Worm (Caenorhabditis elegans) whole organism, L2 larva: Measurements from ENCODE around the gene unc-97.

Experiments used
- F13H6.1 ChIP-seq: sonication (generic microtip); optimal IDR thresholded peaks from 2 replicates; lab custom pipeline; 2016; ENCODE audit warnings: missing genetic modification characterization, missing compliant biosample characterization
- ZK546.5 ChIP-seq: sonication (generic microtip); optimal IDR thresholded peaks from 2 replicates; lab custom pipeline; 2017; ENCODE audit warnings: missing biosample characterization, missing genetic modification characterization
- alr-1 ChIP-seq: fragments of 150-350 bp; optimal IDR thresholded peaks from 2 replicates; lab custom pipeline; 2014; ENCODE audit warnings: missing biosample characterization, missing genetic modification characterization
- aly-2 ChIP-seq: fragments of 150-350 bp; optimal IDR thresholded peaks from 2 replicates; lab custom pipeline; 2014; ENCODE audit warnings: missing biosample characterization, missing genetic modification characterization
- ceh-16 ChIP-seq: fragments of 150-350 bp; optimal IDR thresholded peaks from 2 replicates; lab custom pipeline; 2014; ENCODE audit warnings: missing biosample characterization, missing genetic modification characterization
- dmd-4 ChIP-seq: sonication (generic microtip); optimal IDR thresholded peaks from 2 replicates; lab custom pipeline; 2017; ENCODE audit warnings: missing biosample characterization, missing genetic modification characterization
- elt-1 ChIP-seq: fragments of 150-350 bp; optimal IDR thresholded peaks from 2 replicates; lab custom pipeline; 2014; ENCODE audit warnings: missing biosample characterization, missing genetic modification characterization
- gmeb-1 ChIP-seq: fragments of 150-350 bp; optimal IDR thresholded peaks from 2 replicates; lab custom pipeline; 2014; ENCODE audit warnings: missing biosample characterization, missing genetic modification characterization
- lin-11 ChIP-seq: fragments of 150-350 bp; sonication (generic microtip); optimal IDR thresholded peaks from 2 replicates; lab custom pipeline; 2014; ENCODE audit warnings: missing biosample characterization, missing genetic modification characterization, inconsistent platforms, mixed read lengths
- lin-13 ChIP-seq: fragments of 150-350 bp; optimal IDR thresholded peaks from 2 replicates; lab custom pipeline; 2014; ENCODE audit warnings: missing biosample characterization, missing genetic modification reagents, missing genetic modification characterization
- lsy-2 ChIP-seq, 2 experiments: fragments of 150-350 bp in 1 of 2; sonication (generic microtip) in 1 of 2; optimal IDR thresholded peaks; 2 replicates each; lab custom pipeline; 2014 to 2017; ENCODE audit warnings: missing biosample characterization in 2 of 2, missing genetic modification characterization in 2 of 2
- mab-5 ChIP-seq: fragments of 150-350 bp; optimal IDR thresholded peaks from 2 replicates; lab custom pipeline; 2014; ENCODE audit warnings: missing biosample characterization, missing genetic modification characterization
- mbf-1 ChIP-seq: sonication (generic microtip); optimal IDR thresholded peaks from 2 replicates; lab custom pipeline; 2017; ENCODE audit warnings: missing biosample characterization, missing genetic modification characterization
- mdl-1 ChIP-seq, 2 experiments: fragments of 150-350 bp in 1 of 2; sonication (generic microtip) in 1 of 2; optimal IDR thresholded peaks; 2 replicates each; lab custom pipeline; 2017; ENCODE audit warnings: missing biosample characterization in 2 of 2, missing genetic modification characterization in 2 of 2
- nhr-10 ChIP-seq: sonication (generic microtip); optimal IDR thresholded peaks from 2 replicates; lab custom pipeline; 2017; ENCODE audit warnings: missing biosample characterization, missing genetic modification characterization
- nhr-11 ChIP-seq: fragments of 150-350 bp; optimal IDR thresholded peaks from 2 replicates; lab custom pipeline; 2014; ENCODE audit warnings: missing biosample characterization, missing genetic modification characterization
- nhr-12 ChIP-seq: fragments of 150-350 bp; optimal IDR thresholded peaks from 2 replicates; lab custom pipeline; 2014; ENCODE audit warnings: missing biosample characterization, missing genetic modification characterization
- nhr-129 ChIP-seq: fragments of 150-350 bp; optimal IDR thresholded peaks from 2 replicates; lab custom pipeline; 2014; ENCODE audit warnings: missing biosample characterization, missing genetic modification characterization
- nhr-23 ChIP-seq: fragments of 150-350 bp; optimal IDR thresholded peaks from 2 replicates; lab custom pipeline; 2014; ENCODE audit warnings: missing biosample characterization, missing genetic modification reagents, missing genetic modification characterization
- nhr-237 ChIP-seq: fragments of 150-350 bp; optimal IDR thresholded peaks from 2 replicates; lab custom pipeline; 2014; ENCODE audit warnings: missing biosample characterization, missing genetic modification characterization
- nhr-6 ChIP-seq: fragments of 150-350 bp; optimal IDR thresholded peaks from 2 replicates; lab custom pipeline; 2014; ENCODE audit warnings: missing biosample characterization, missing genetic modification characterization
- nhr-77 ChIP-seq: fragments of 150-350 bp; optimal IDR thresholded peaks from 2 replicates; lab custom pipeline; 2014; ENCODE audit warnings: missing biosample characterization, missing genetic modification characterization
- skn-1 ChIP-seq: sonication (generic microtip); optimal IDR thresholded peaks from 2 replicates; lab custom pipeline; 2017; ENCODE audit warnings: missing biosample characterization, missing genetic modification characterization
- unc-39 ChIP-seq: fragments of 150-350 bp; optimal IDR thresholded peaks from 2 replicates; lab custom pipeline; 2014; ENCODE audit warnings: missing biosample characterization, missing genetic modification characterization
- unc-55 ChIP-seq: fragments of 150-350 bp; sonication (generic microtip); optimal IDR thresholded peaks from 3 replicates; lab custom pipeline; 2014; ENCODE audit warnings: missing biosample characterization, missing genetic modification reagents, missing genetic modification characterization
- zag-1 ChIP-seq: fragments of 150-350 bp; optimal IDR thresholded peaks from 2 replicates; lab custom pipeline; 2014; ENCODE audit warnings: missing biosample characterization, missing genetic modification characterization
- ztf-1 ChIP-seq: fragments of 200-800 bp; sonication (Bioruptor generic); conservative IDR thresholded peaks from 2 replicates; pipeline ENCODE4 v1.3.6; 2022; ENCODE audit warnings: missing genetic modification characterization, missing compliant biosample characterization
- ztf-11 ChIP-seq: sonication (generic microtip); optimal IDR thresholded peaks from 2 replicates; lab custom pipeline; 2017; ENCODE audit warnings: missing biosample characterization, missing genetic modification characterization
- ztf-4 ChIP-seq: fragments of 150-350 bp; optimal IDR thresholded peaks from 2 replicates; lab custom pipeline; 2014; ENCODE audit warnings: missing biosample characterization, missing genetic modification characterization

unc-97 gene

ce11 chrX:5592517-5593183, at the start of gene unc-97:
Gene unc-97, plus strand, starts transcription at chrX:5593133.
- TF ChIP-seq nhr-6 (tag; lab: Kevin White, UChicago) (no peak), ztf-1 (GFP tag; lab: Robert Waterston, UW) (no peak), nhr-129 (peak; percentile 36), F13H6.1 (no peak), unc-39 (tag; lab: Kevin White, UChicago) (no peak), aly-2 (tag; lab: Kevin White, UChicago) (no peak), lin-11 (tag; lab: Kevin White, UChicago) (no peak), skn-1 (tag; lab: Kevin White, UChicago) (no peak)

- TF ChIP-seq nhr-11 (tag; lab: Kevin White, UChicago) (no peak), nhr-6 (tag; lab: Kevin White, UChicago) (no peak), ztf-11 (no peak), ztf-4 (no peak)
These were observed 49.3 kb upstream of the unc-97 start, which contains the start of gene C54G7.1 for ce11 chrX:5543651-5544050. Gene C54G7.1, plus strand, starts transcription at chrX:5543951.

DNA sequence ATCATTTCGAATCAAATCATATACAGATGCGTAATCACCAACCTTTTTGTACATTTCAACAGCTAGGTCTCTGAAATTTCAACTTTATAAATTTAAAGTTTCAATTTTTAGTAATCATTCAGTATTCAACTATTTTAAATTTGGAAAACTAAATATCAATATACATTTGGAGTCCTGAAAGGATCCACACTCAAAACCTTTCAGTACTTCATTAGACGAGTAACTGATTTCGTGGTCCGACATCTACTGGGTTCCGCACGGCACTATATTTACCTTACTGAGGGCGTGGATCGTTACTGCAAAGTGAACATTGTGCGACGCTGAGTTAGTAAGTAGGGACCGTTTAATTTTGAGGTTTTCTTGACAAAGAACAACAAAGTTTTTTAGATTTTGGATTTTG, 45.1 kb upstream of the unc-97 start:
- TF ChIP-seq F13H6.1: no peak
- TF ChIP-seq unc-39 (tag; lab: Kevin White, UChicago): no peak
- no peak for TF ChIP-seq alr-1
- no peak for TF ChIP-seq ZK546.5
- no peak for TF ChIP-seq lsy-2 (tag; optimal IDR thresholded peaks at IDR 0.05; lab: Kevin White, UChicago)
- TF ChIP-seq nhr-237 (tag; lab: Kevin White, UChicago): no peak
- no peak for TF ChIP-seq nhr-12 (tag; lab: Kevin White, UChicago)
- no peak for TF ChIP-seq ceh-16 (tag; lab: Kevin White, UChicago)
- TF ChIP-seq gmeb-1 (tag; lab: Kevin White, UChicago): no peak

- TF ChIP-seq mbf-1 (tag; lab: Kevin White, UChicago) (no peak), mab-5 (no peak), nhr-12 (tag; lab: Kevin White, UChicago) (no peak), nhr-10 (no peak), lin-11 (tag; lab: Kevin White, UChicago) (peak; percentile 6)
These were observed 40.3 kb upstream of the unc-97 start, which contains the start of gene ifta-1 for ce11 chrX:5552652-5553051. Gene ifta-1, minus strand, starts transcription at chrX:5552752.

- TF ChIP-seq nhr-23 (tag; lab: Kevin White, UChicago): no peak
- no peak for TF ChIP-seq unc-55 (GFP tag; lab: Kevin White, UChicago)
- TF ChIP-seq nhr-129: no peak
- no peak for TF ChIP-seq ztf-1 (GFP tag; lab: Robert Waterston, UW)
- TF ChIP-seq unc-39 (tag; lab: Kevin White, UChicago): no peak
- TF ChIP-seq nhr-10: no peak
- no peak for TF ChIP-seq lsy-2 (tag; optimal IDR thresholded peaks at IDR 0.05; lab: Kevin White, UChicago)
- no peak for TF ChIP-seq nhr-11 (tag; lab: Kevin White, UChicago)
- no peak for TF ChIP-seq nhr-6 (tag; lab: Kevin White, UChicago)
- no peak for TF ChIP-seq elt-1 (tag; lab: Kevin White, UChicago)
- TF ChIP-seq skn-1 (tag; lab: Kevin White, UChicago): no peak
- no peak for TF ChIP-seq zag-1 (tag; lab: Kevin White, UChicago)
- no peak for TF ChIP-seq mbf-1 (tag; lab: Kevin White, UChicago)
- TF ChIP-seq ZK546.5: no peak
- TF ChIP-seq nhr-77: no peak
- TF ChIP-seq lin-11 (tag; lab: Kevin White, UChicago): no peak
- TF ChIP-seq, all 48 proteins: peak for 0
These were observed 37.8 kb upstream of the unc-97 start for ce11 chrX:5555055-5555629.

ce11 chrX:5557966-5558365, 35.0 kb upstream of the unc-97 start, which contains the start of gene C38C5.1:
Gene C38C5.1, plus strand, starts transcription at chrX:5558055.
- TF ChIP-seq mdl-1 (tag; optimal IDR thresholded peaks at IDR 0.05; lab: Kevin White, UChicago) (no peak), dmd-4 (no peak), lin-13 (GFP tag; lab: Kevin White, UChicago) (no peak), ZK546.5 (no peak)
